Worm (Caenorhabditis elegans) whole organism, L4 larva: Measurements from ENCODE around the gene glb-13.

Experiments
- F49E8.2 ChIP-seq: sonication (generic microtip); optimal IDR thresholded peaks from 2 replicates; lab custom pipeline; 2016; ENCODE audit warnings: missing compliant biosample characterization, mild to moderate bottlenecking, missing genetic modification characterization, borderline replicate concordance
- Y105C5A.15 ChIP-seq: fragments of 200-800 bp; sonication (Bioruptor generic); IDR thresholded peaks from 2 replicates; pipeline ENCODE4 v1.3.6; 2022; ENCODE audit warnings: missing genetic modification characterization, missing compliant biosample characterization
- Y48G9A.11 ChIP-seq: fragments of 200-800 bp; sonication (Bioruptor generic); IDR thresholded peaks from 2 replicates; pipeline ENCODE4 v1.3.6; 2022; ENCODE audit warnings: missing genetic modification reagents, missing genetic modification characterization, missing compliant biosample characterization
- Y75B8A.6 ChIP-seq: fragments of 200-800 bp; sonication (Bioruptor generic); IDR thresholded peaks from 2 replicates; pipeline ENCODE4 v1.3.6; 2022; ENCODE audit warnings: missing genetic modification reagents, missing genetic modification characterization, missing compliant biosample characterization
- ZK337.2 ChIP-seq: fragments of 200-800 bp; sonication (Bioruptor generic); IDR thresholded peaks from 2 replicates; pipeline ENCODE4 v1.3.6; 2022; ENCODE audit warnings: missing genetic modification reagents, missing genetic modification characterization, missing compliant biosample characterization
- aly-2 ChIP-seq: sonication (generic microtip); optimal IDR thresholded peaks from 2 replicates; lab custom pipeline; 2018; ENCODE audit warnings: missing biosample characterization, missing genetic modification characterization
- ceh-28 ChIP-seq: fragments of 150-350 bp; optimal IDR thresholded peaks from 2 replicates; lab custom pipeline; 2014; ENCODE audit warnings: missing biosample characterization, missing genetic modification reagents, missing genetic modification characterization
- ceh-44 ChIP-seq: fragments of 200-800 bp; sonication (Bioruptor generic); IDR thresholded peaks from 2 replicates; pipeline ENCODE4 v1.3.6; 2022; ENCODE audit warnings: missing genetic modification reagents, missing genetic modification characterization, missing compliant biosample characterization
- ceh-82 ChIP-seq: sonication (generic microtip); optimal IDR thresholded peaks from 2 replicates; lab custom pipeline; 2017; ENCODE audit warnings: missing biosample characterization, missing genetic modification characterization
- cey-2 ChIP-seq: sonication (generic microtip); optimal IDR thresholded peaks from 3 replicates; lab custom pipeline; 2017; ENCODE audit warnings: missing genetic modification characterization, mild to moderate bottlenecking, missing compliant biosample characterization, antibody characterized with exemption, borderline replicate concordance; ENCODE audit not compliant: insufficient read depth
- daf-12 ChIP-seq: fragments of 150-350 bp; optimal IDR thresholded peaks from 2 replicates; lab custom pipeline; 2014; ENCODE audit warnings: missing biosample characterization, missing genetic modification reagents, missing genetic modification characterization
- dmd-6 ChIP-seq: fragments of 200-800 bp; sonication (Bioruptor generic); IDR thresholded peaks from 2 replicates; pipeline ENCODE4 v1.3.6; 2022; ENCODE audit warnings: missing genetic modification reagents, missing genetic modification characterization, missing compliant biosample characterization
- dmd-8 ChIP-seq: fragments of 200-800 bp; sonication (Bioruptor generic); IDR thresholded peaks from 2 replicates; pipeline ENCODE4 v1.3.6; 2022; ENCODE audit warnings: missing genetic modification characterization, missing compliant biosample characterization
- duxl-1 ChIP-seq: sonication (generic microtip); optimal IDR thresholded peaks from 2 replicates; lab custom pipeline; 2016; ENCODE audit warnings: mild to moderate bottlenecking, missing genetic modification characterization, moderate library complexity, missing compliant biosample characterization; ENCODE audit not compliant: poor library complexity
- egl-43 ChIP-seq: fragments of 200-800 bp; sonication (Bioruptor generic); IDR thresholded peaks from 2 replicates; pipeline ENCODE4 v1.3.6; 2022; ENCODE audit warnings: missing genetic modification reagents, missing genetic modification characterization, missing compliant biosample characterization
- fkh-10 ChIP-seq: fragments of 150-350 bp; optimal IDR thresholded peaks from 2 replicates; lab custom pipeline; 2014; ENCODE audit warnings: missing biosample characterization, missing genetic modification reagents, missing genetic modification characterization
- gei-8 ChIP-seq: fragments of 200-800 bp; sonication (Bioruptor generic); optimal IDR thresholded peaks from 2 replicates; lab custom pipeline; 2018; ENCODE audit warnings: mild to moderate bottlenecking, missing genetic modification characterization, missing compliant biosample characterization
- hif-1 ChIP-seq, 2 experiments: sonication (generic microtip); optimal IDR thresholded peaks; 2 replicates each; lab custom pipeline; 2016 to 2017; ENCODE audit warnings: missing compliant biosample characterization in 2 of 2, missing genetic modification characterization in 2 of 2, missing genetic modification reagents in 2 of 2, missing genotype in 2 of 2, mild to moderate bottlenecking in 1 of 2
- hlh-11 ChIP-seq: fragments of 200-800 bp; sonication (Bioruptor generic); optimal IDR thresholded peaks from 2 replicates; lab custom pipeline; 2018; ENCODE audit warnings: mild to moderate bottlenecking, missing genetic modification characterization, missing compliant biosample characterization
- hmg-1.1 ChIP-seq: fragments of 200-800 bp; sonication (Bioruptor generic); IDR thresholded peaks from 2 replicates; pipeline ENCODE4 v1.3.6; 2022; ENCODE audit warnings: missing genetic modification reagents, missing genetic modification characterization, missing compliant biosample characterization
- jun-1 ChIP-seq: fragments of 150-350 bp; optimal IDR thresholded peaks from 2 replicates; lab custom pipeline; 2014; ENCODE audit warnings: missing biosample characterization, missing genetic modification reagents, missing genetic modification characterization
- lim-7 ChIP-seq: fragments of 200-800 bp; sonication (Bioruptor generic); IDR thresholded peaks from 2 replicates; pipeline ENCODE4 v1.3.6; 2022; ENCODE audit warnings: missing genetic modification characterization, missing compliant biosample characterization
- lin-1 ChIP-seq: fragments of 200-800 bp; sonication (Bioruptor generic); IDR thresholded peaks from 2 replicates; pipeline ENCODE4 v1.3.6; 2022; ENCODE audit warnings: missing genetic modification reagents, missing genetic modification characterization, missing compliant biosample characterization
- lin-13 ChIP-seq: fragments of 150-350 bp; optimal IDR thresholded peaks from 2 replicates; lab custom pipeline; 2014; ENCODE audit warnings: missing biosample characterization, missing genetic modification reagents, missing genetic modification characterization
- lin-29 ChIP-seq: fragments of 200-800 bp; sonication (Bioruptor generic); IDR thresholded peaks from 2 replicates; pipeline ENCODE4 v1.3.6; 2022; ENCODE audit warnings: missing genetic modification reagents, missing genetic modification characterization, missing compliant biosample characterization
- lin-39 ChIP-seq: fragments of 150-350 bp; optimal IDR thresholded peaks from 2 replicates; lab custom pipeline; 2014; ENCODE audit warnings: missing biosample characterization, missing genetic modification reagents, missing genetic modification characterization
- lir-3 ChIP-seq: sonication (generic microtip); optimal IDR thresholded peaks from 2 replicates; lab custom pipeline; 2016; ENCODE audit warnings: mild to moderate bottlenecking, missing genetic modification characterization, missing compliant biosample characterization
- lsy-2 ChIP-seq, 2 experiments: fragments of 150-350 bp in 1 of 2; sonication (generic microtip) in 1 of 2; optimal IDR thresholded peaks; 2 replicates each; lab custom pipeline; 2014 to 2017; ENCODE audit warnings: missing biosample characterization in 2 of 2, missing genetic modification characterization in 2 of 2
- madf-9 ChIP-seq: fragments of 200-800 bp; sonication (Bioruptor generic); conservative IDR thresholded peaks from 2 replicates; pipeline ENCODE4 v1.3.6; 2022; ENCODE audit warnings: missing genetic modification reagents, missing genetic modification characterization, missing compliant biosample characterization
- mxl-3 ChIP-seq: fragments of 200-800 bp; sonication (Bioruptor generic); optimal IDR thresholded peaks from 2 replicates; lab custom pipeline; 2018; ENCODE audit warnings: mild to moderate bottlenecking, missing genetic modification characterization, missing compliant biosample characterization
- nhr-102 ChIP-seq: sonication (generic microtip); optimal IDR thresholded peaks from 2 replicates; lab custom pipeline; 2016; ENCODE audit warnings: mild to moderate bottlenecking, missing genetic modification characterization, moderate library complexity, missing compliant biosample characterization
- nhr-111 ChIP-seq: fragments of 200-800 bp; sonication (Bioruptor generic); optimal IDR thresholded peaks from 2 replicates; lab custom pipeline; 2018; ENCODE audit warnings: mild to moderate bottlenecking, missing genetic modification characterization, missing compliant biosample characterization
- nhr-237 ChIP-seq: sonication (generic microtip); optimal IDR thresholded peaks from 2 replicates; lab custom pipeline; 2017; ENCODE audit warnings: missing biosample characterization, missing genetic modification characterization
- nhr-28 ChIP-seq: fragments of 150-350 bp; optimal IDR thresholded peaks from 2 replicates; lab custom pipeline; 2014; ENCODE audit warnings: missing biosample characterization, missing genetic modification characterization
- nhr-41 ChIP-seq: fragments of 200-800 bp; sonication (Bioruptor generic); IDR thresholded peaks from 2 replicates; pipeline ENCODE4 v1.3.6; 2022; ENCODE audit warnings: missing genetic modification reagents, missing genetic modification characterization, missing compliant biosample characterization
- nhr-42 ChIP-seq: fragments of 200-800 bp; sonication (Bioruptor generic); IDR thresholded peaks from 2 replicates; pipeline ENCODE4 v1.3.6; 2022; ENCODE audit warnings: missing genetic modification characterization, missing compliant biosample characterization
- nhr-76 ChIP-seq: fragments of 150-350 bp; optimal IDR thresholded peaks from 2 replicates; lab custom pipeline; 2014; ENCODE audit warnings: missing biosample characterization, missing genetic modification characterization
- pqm-1 ChIP-seq: sonication (generic microtip); optimal IDR thresholded peaks from 2 replicates; lab custom pipeline; 2017; ENCODE audit warnings: missing biosample characterization, missing genetic modification characterization
- rbr-2 ChIP-seq: sonication (generic microtip); optimal IDR thresholded peaks from 2 replicates; lab custom pipeline; 2016; ENCODE audit warnings: missing genotype, missing genetic modification characterization, missing compliant biosample characterization
- set-16 ChIP-seq: fragments of 200-800 bp; sonication (Bioruptor generic); IDR thresholded peaks from 2 replicates; pipeline ENCODE4 v1.3.6; 2022; ENCODE audit warnings: missing genetic modification reagents, missing genetic modification characterization, missing compliant biosample characterization
- skn-1 ChIP-seq: fragments of 150-350 bp; optimal IDR thresholded peaks from 2 replicates; lab custom pipeline; 2014; ENCODE audit warnings: missing biosample characterization, missing genetic modification characterization
- spr-3 ChIP-seq: fragments of 200-800 bp; sonication (Bioruptor generic); optimal IDR thresholded peaks from 2 replicates; lab custom pipeline; 2018; ENCODE audit warnings: mild to moderate bottlenecking, missing genetic modification characterization, missing compliant biosample characterization
- unc-39 ChIP-seq: sonication (generic microtip); optimal IDR thresholded peaks from 2 replicates; lab custom pipeline; 2017; ENCODE audit warnings: missing biosample characterization, missing genetic modification characterization
- zag-1 ChIP-seq: fragments of 150-350 bp; optimal IDR thresholded peaks from 2 replicates; lab custom pipeline; 2014; ENCODE audit warnings: missing biosample characterization, missing genetic modification characterization
- zfp-2 ChIP-seq: sonication (generic microtip); optimal IDR thresholded peaks from 2 replicates; lab custom pipeline; 2016; ENCODE audit warnings: mild to moderate bottlenecking, missing genetic modification characterization, missing compliant biosample characterization
- zfp-3 ChIP-seq: fragments of 200-800 bp; sonication (Bioruptor generic); conservative IDR thresholded peaks from 2 replicates; pipeline ENCODE4 v1.3.6; 2022; ENCODE audit warnings: missing genetic modification reagents, missing genetic modification characterization, missing compliant biosample characterization

The glb-13 gene

ce11 chrX:12425427-12425826 is 47.2 kb upstream of the glb-13 start, which contains the start of gene T24D3.2 (continued):
- TF ChIP-seq lin-13 (GFP tag; lab: Kevin White, UChicago) (no peak), Y75B8A.6 (GFP tag; lab: Robert Waterston, UW) (no peak), aly-2 (no peak), unc-39 (tag; lab: Kevin White, UChicago) (no peak), ceh-82 (no peak), lin-29 (GFP tag; lab: Robert Waterston, UW) (no peak), egl-43 (no peak), lin-1 (no peak), set-16 (no peak), hlh-11 (tag; lab: Kevin White, UChicago) (peak; percentile 75), skn-1 (no peak), cey-2 (tag; lab: Kevin White, UChicago) (peak; percentile 74), F49E8.2 (tag; lab: Kevin White, UChicago) (no peak), zfp-3 (GFP tag; lab: Robert Waterston, UW) (no peak), hmg-1.1 (no peak), fkh-10 (GFP tag; lab: Kevin White, UChicago) (no peak), ceh-28 (tag; lab: Kevin White, UChicago) (no peak), jun-1 (no peak), dmd-6 (peak; percentile 51), dmd-8 (GFP tag; lab: Robert Waterston, UW) (no peak), nhr-42 (GFP tag; lab: Robert Waterston, UW) (no peak), lir-3 (no peak), madf-9 (GFP tag; lab: Robert Waterston, UW) (no peak), zag-1 (tag; lab: Kevin White, UChicago) (no peak), Y48G9A.11 (GFP tag; lab: Robert Waterston, UW) (no peak), zfp-2 (tag; lab: Kevin White, UChicago) (no peak), lin-39 (tag; lab: Kevin White, UChicago) (no peak), Y105C5A.15 (no peak), nhr-28 (tag; lab: Kevin White, UChicago) (peak; percentile 90), rbr-2 (tag; lab: Kevin White, UChicago) (no peak), duxl-1 (tag; lab: Kevin White, UChicago) (no peak), pqm-1 (no peak), gei-8 (GFP tag; lab: Kevin White, UChicago) (no peak), nhr-76 (peak; percentile 73), ceh-44 (GFP tag; lab: Robert Waterston, UW) (no peak), nhr-111 (GFP tag; lab: Kevin White, UChicago) (no peak), mxl-3 (GFP tag; lab: Kevin White, UChicago) (peak; percentile 38), lsy-2 (tag; optimal IDR thresholded peaks at IDR 0.05; lab: Kevin White, UChicago) (no peak), daf-12 (no peak), nhr-102 (tag; lab: Kevin White, UChicago) (peak; percentile 3), hif-1 (tag; optimal IDR thresholded peaks at IDR 0.05; lab: Kevin White, UChicago) (no peak), nhr-237 (tag; lab: Kevin White, UChicago) (no peak), lim-7 (GFP tag; lab: Robert Waterston, UW) (no peak), nhr-41 (GFP tag; lab: Robert Waterston, UW) (no peak), ZK337.2 (GFP tag; lab: Robert Waterston, UW) (no peak), spr-3 (GFP tag; lab: Kevin White, UChicago) (no peak)
- TF ChIP-seq, all 104 proteins: peak for 16
